Worm (Caenorhabditis elegans) whole organism, L4 larva: ENCODE results near the gene srbc-82.

ENCODE experiments used
- ceh-28 ChIP-seq: fragments of 150-350 bp; optimal IDR thresholded peaks from 2 replicates; lab custom pipeline; 2014; ENCODE audit warnings: missing biosample characterization, missing genetic modification reagents, missing genetic modification characterization
- gei-8 ChIP-seq: fragments of 200-800 bp; sonication (Bioruptor generic); optimal IDR thresholded peaks from 2 replicates; lab custom pipeline; 2018; ENCODE audit warnings: mild to moderate bottlenecking, missing genetic modification characterization, missing compliant biosample characterization
- nhr-77 ChIP-seq: fragments of 150-350 bp; optimal IDR thresholded peaks from 2 replicates; lab custom pipeline; 2014; ENCODE audit warnings: missing biosample characterization, missing genetic modification characterization
- snpc-4 ChIP-seq: fragments of 150-350 bp; optimal IDR thresholded peaks from 2 replicates; lab custom pipeline; 2014; ENCODE audit warnings: missing biosample characterization, missing genetic modification characterization

DNA sequence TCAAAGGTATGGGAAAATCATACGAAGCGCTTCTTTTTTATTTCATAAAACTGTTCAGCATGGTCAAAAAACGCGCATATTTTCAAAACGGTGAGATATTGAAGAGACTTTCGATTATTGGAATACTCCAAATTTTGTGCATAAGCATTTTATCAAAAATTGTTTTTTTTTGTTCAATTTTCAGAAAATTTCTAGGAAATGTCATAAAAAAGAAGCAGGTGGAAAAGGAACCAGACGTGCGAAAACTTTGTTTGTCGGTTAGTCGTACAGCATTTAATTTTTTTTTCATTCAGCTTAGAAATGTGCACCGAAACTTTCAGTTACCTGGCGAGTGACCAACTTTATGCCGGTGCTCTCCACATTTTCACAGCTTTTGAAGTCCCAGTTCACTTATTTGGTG, 33.0 kb downstream of the srbc-82 start, which contains the start of gene srh-167:
- TF ChIP-seq nhr-77 (no peak), gei-8 (no peak), ceh-28 (tag; lab: Kevin White, UChicago) (no peak), snpc-4 (tag; lab: Kevin White, UChicago) (no peak)
